Worm (Caenorhabditis elegans) whole organism, L4 larva: ENCODE data around the gene set-4.
A peak's percentile ranks its signal among the peaks of the same experiment; 100 is the strongest.

Experiments
- D1046.2 ChIP-seq: fragments of 200-800 bp; sonication (Bioruptor generic); IDR thresholded peaks from 2 replicates; pipeline ENCODE4 v1.3.6; 2022; ENCODE audit warnings: missing genetic modification characterization, missing compliant biosample characterization
- F10B5.3 ChIP-seq: sonication (generic microtip); optimal IDR thresholded peaks from 2 replicates; lab custom pipeline; 2016; ENCODE audit warnings: mild to moderate bottlenecking, missing genetic modification characterization, missing compliant biosample characterization
- F49E8.2 ChIP-seq: sonication (generic microtip); optimal IDR thresholded peaks from 2 replicates; lab custom pipeline; 2016; ENCODE audit warnings: missing compliant biosample characterization, mild to moderate bottlenecking, missing genetic modification characterization, borderline replicate concordance
- T26A8.4 ChIP-seq: fragments of 200-800 bp; sonication (Bioruptor generic); IDR thresholded peaks from 2 replicates; pipeline ENCODE4 v1.3.6; 2022; ENCODE audit warnings: missing genetic modification characterization, missing compliant biosample characterization
- Y105C5A.15 ChIP-seq: fragments of 200-800 bp; sonication (Bioruptor generic); IDR thresholded peaks from 2 replicates; pipeline ENCODE4 v1.3.6; 2022; ENCODE audit warnings: missing genetic modification characterization, missing compliant biosample characterization
- Y5F2A.4 ChIP-seq: fragments of 200-800 bp; sonication (Bioruptor generic); optimal IDR thresholded peaks from 2 replicates; lab custom pipeline; 2018; ENCODE audit warnings: mild to moderate bottlenecking, missing genetic modification characterization, missing compliant biosample characterization
- Y75B8A.6 ChIP-seq: fragments of 200-800 bp; sonication (Bioruptor generic); IDR thresholded peaks from 2 replicates; pipeline ENCODE4 v1.3.6; 2022; ENCODE audit warnings: missing genetic modification reagents, missing genetic modification characterization, missing compliant biosample characterization
- ZK546.5 ChIP-seq, 2 experiments: sonication (generic microtip); optimal IDR thresholded peaks; 2 replicates each; lab custom pipeline; 2017; ENCODE audit warnings: missing biosample characterization in 2 of 2, missing genetic modification characterization in 2 of 2
- aly-2 ChIP-seq: sonication (generic microtip); optimal IDR thresholded peaks from 2 replicates; lab custom pipeline; 2018; ENCODE audit warnings: missing biosample characterization, missing genetic modification characterization
- ceh-20 ChIP-seq: fragments of 200-800 bp; sonication (Bioruptor generic); IDR thresholded peaks from 2 replicates; pipeline ENCODE4 v1.3.6; 2022; ENCODE audit warnings: missing genetic modification reagents, missing genetic modification characterization, missing compliant biosample characterization
- ceh-32 ChIP-seq: sonication (generic microtip); optimal IDR thresholded peaks from 2 replicates; lab custom pipeline; 2016; ENCODE audit warnings: mild to moderate bottlenecking, missing genetic modification characterization, missing compliant biosample characterization; ENCODE audit not compliant: poor library complexity
- ceh-62 ChIP-seq: sonication (generic microtip); optimal IDR thresholded peaks from 2 replicates; lab custom pipeline; 2017; ENCODE audit warnings: missing biosample characterization, missing genetic modification characterization
- ceh-82 ChIP-seq: sonication (generic microtip); optimal IDR thresholded peaks from 2 replicates; lab custom pipeline; 2017; ENCODE audit warnings: missing biosample characterization, missing genetic modification characterization
- ces-1 ChIP-seq: fragments of 150-350 bp; sonication (generic microtip); optimal IDR thresholded peaks from 4 replicates; lab custom pipeline; 2014; ENCODE audit warnings: missing biosample characterization, missing genetic modification reagents, missing genetic modification characterization
- cey-2 ChIP-seq: sonication (generic microtip); optimal IDR thresholded peaks from 3 replicates; lab custom pipeline; 2017; ENCODE audit warnings: missing genetic modification characterization, mild to moderate bottlenecking, missing compliant biosample characterization, antibody characterized with exemption, borderline replicate concordance; ENCODE audit not compliant: insufficient read depth
- ctbp-1 ChIP-seq: fragments of 200-800 bp; sonication (Bioruptor generic); IDR thresholded peaks from 2 replicates; pipeline ENCODE4 v1.3.6; 2022; ENCODE audit warnings: missing genetic modification reagents, missing genetic modification characterization, missing compliant biosample characterization
- daf-19 ChIP-seq: fragments of 200-800 bp; sonication (Bioruptor generic); conservative IDR thresholded peaks from 2 replicates; pipeline ENCODE4 v1.3.6; 2022; ENCODE audit warnings: missing genetic modification characterization, missing compliant biosample characterization
- dmd-6 ChIP-seq: fragments of 200-800 bp; sonication (Bioruptor generic); IDR thresholded peaks from 2 replicates; pipeline ENCODE4 v1.3.6; 2022; ENCODE audit warnings: missing genetic modification reagents, missing genetic modification characterization, missing compliant biosample characterization
- duxl-1 ChIP-seq: sonication (generic microtip); optimal IDR thresholded peaks from 2 replicates; lab custom pipeline; 2016; ENCODE audit warnings: mild to moderate bottlenecking, missing genetic modification characterization, moderate library complexity, missing compliant biosample characterization; ENCODE audit not compliant: poor library complexity
- egl-43 ChIP-seq: fragments of 200-800 bp; sonication (Bioruptor generic); IDR thresholded peaks from 2 replicates; pipeline ENCODE4 v1.3.6; 2022; ENCODE audit warnings: missing genetic modification reagents, missing genetic modification characterization, missing compliant biosample characterization
- fkh-10 ChIP-seq: fragments of 150-350 bp; optimal IDR thresholded peaks from 2 replicates; lab custom pipeline; 2014; ENCODE audit warnings: missing biosample characterization, missing genetic modification reagents, missing genetic modification characterization
- fos-1 ChIP-seq: fragments of 150-350 bp; optimal IDR thresholded peaks from 2 replicates; lab custom pipeline; 2014; ENCODE audit warnings: missing biosample characterization, missing genetic modification characterization
- gei-8 ChIP-seq: fragments of 200-800 bp; sonication (Bioruptor generic); optimal IDR thresholded peaks from 2 replicates; lab custom pipeline; 2018; ENCODE audit warnings: mild to moderate bottlenecking, missing genetic modification characterization, missing compliant biosample characterization
- hif-1 ChIP-seq, 2 experiments: sonication (generic microtip); optimal IDR thresholded peaks; 2 replicates each; lab custom pipeline; 2016 to 2017; ENCODE audit warnings: missing compliant biosample characterization in 2 of 2, missing genetic modification characterization in 2 of 2, missing genetic modification reagents in 2 of 2, missing genotype in 2 of 2, mild to moderate bottlenecking in 1 of 2
- hlh-30 ChIP-seq: sonication (generic microtip); optimal IDR thresholded peaks from 2 replicates; lab custom pipeline; 2017; ENCODE audit warnings: antibody characterized with exemption, mild to moderate bottlenecking, missing genetic modification characterization, missing compliant biosample characterization; ENCODE audit not compliant: insufficient read depth
- lim-7 ChIP-seq: fragments of 200-800 bp; sonication (Bioruptor generic); IDR thresholded peaks from 2 replicates; pipeline ENCODE4 v1.3.6; 2022; ENCODE audit warnings: missing genetic modification characterization, missing compliant biosample characterization
- lin-13 ChIP-seq: fragments of 150-350 bp; optimal IDR thresholded peaks from 2 replicates; lab custom pipeline; 2014; ENCODE audit warnings: missing biosample characterization, missing genetic modification reagents, missing genetic modification characterization
- lin-15B ChIP-seq: fragments of 150-350 bp; sonication (generic microtip); optimal IDR thresholded peaks from 3 replicates; lab custom pipeline; 2014; ENCODE audit warnings: missing biosample characterization, missing genetic modification characterization
- lin-29 ChIP-seq: fragments of 200-800 bp; sonication (Bioruptor generic); IDR thresholded peaks from 2 replicates; pipeline ENCODE4 v1.3.6; 2022; ENCODE audit warnings: missing genetic modification reagents, missing genetic modification characterization, missing compliant biosample characterization
- lin-38 ChIP-seq: fragments of 200-800 bp; sonication (Bioruptor generic); IDR thresholded peaks from 2 replicates; pipeline ENCODE4 v1.3.6; 2022; ENCODE audit warnings: missing genetic modification reagents, missing genetic modification characterization, missing compliant biosample characterization
- lir-3 ChIP-seq: sonication (generic microtip); optimal IDR thresholded peaks from 2 replicates; lab custom pipeline; 2016; ENCODE audit warnings: mild to moderate bottlenecking, missing genetic modification characterization, missing compliant biosample characterization
- mdl-1 ChIP-seq, 2 experiments: fragments of 150-350 bp in 1 of 2; sonication (generic microtip) in 1 of 2; optimal IDR thresholded peaks; 2 replicates each; lab custom pipeline; 2014 to 2017; ENCODE audit warnings: missing biosample characterization in 2 of 2, missing genetic modification characterization in 2 of 2
- mdt-29 ChIP-seq: fragments of 200-800 bp; sonication (Bioruptor generic); IDR thresholded peaks from 2 replicates; pipeline ENCODE4 v1.3.6; 2022; ENCODE audit warnings: missing genetic modification reagents, missing genetic modification characterization, missing compliant biosample characterization
- mxl-2 ChIP-seq: fragments of 200-800 bp; sonication (Bioruptor generic); conservative IDR thresholded peaks from 2 replicates; pipeline ENCODE4 v1.3.6; 2022; ENCODE audit warnings: missing genetic modification reagents, missing genetic modification characterization, missing compliant biosample characterization
- mxl-3 ChIP-seq: fragments of 200-800 bp; sonication (Bioruptor generic); optimal IDR thresholded peaks from 2 replicates; lab custom pipeline; 2018; ENCODE audit warnings: mild to moderate bottlenecking, missing genetic modification characterization, missing compliant biosample characterization
- nhr-237 ChIP-seq: sonication (generic microtip); optimal IDR thresholded peaks from 2 replicates; lab custom pipeline; 2017; ENCODE audit warnings: missing biosample characterization, missing genetic modification characterization
- nhr-28 ChIP-seq: fragments of 150-350 bp; optimal IDR thresholded peaks from 2 replicates; lab custom pipeline; 2014; ENCODE audit warnings: missing biosample characterization, missing genetic modification characterization
- nhr-41 ChIP-seq: fragments of 200-800 bp; sonication (Bioruptor generic); IDR thresholded peaks from 2 replicates; pipeline ENCODE4 v1.3.6; 2022; ENCODE audit warnings: missing genetic modification reagents, missing genetic modification characterization, missing compliant biosample characterization
- pha-4 ChIP-seq, 2 experiments: fragments of 150-350 bp in 1 of 2; fragments of 200-800 bp in 1 of 2; sonication (Bioruptor generic) in 1 of 2; IDR thresholded peaks in 1 of 2; optimal IDR thresholded peaks in 1 of 2; 2 replicates each; pipeline versions ENCODE4 v1.3.6 to Lab custom; 2014 to 2022; ENCODE audit warnings: missing genetic modification characterization in 2 of 2, missing genetic modification reagents in 2 of 2, missing biosample characterization in 1 of 2, missing compliant biosample characterization in 1 of 2
- pqm-1 ChIP-seq: sonication (generic microtip); optimal IDR thresholded peaks from 2 replicates; lab custom pipeline; 2017; ENCODE audit warnings: missing biosample characterization, missing genetic modification characterization
- rbr-2 ChIP-seq: sonication (generic microtip); optimal IDR thresholded peaks from 2 replicates; lab custom pipeline; 2016; ENCODE audit warnings: missing genotype, missing genetic modification characterization, missing compliant biosample characterization
- set-16 ChIP-seq: fragments of 200-800 bp; sonication (Bioruptor generic); IDR thresholded peaks from 2 replicates; pipeline ENCODE4 v1.3.6; 2022; ENCODE audit warnings: missing genetic modification reagents, missing genetic modification characterization, missing compliant biosample characterization
- skn-1 ChIP-seq: fragments of 150-350 bp; optimal IDR thresholded peaks from 2 replicates; lab custom pipeline; 2014; ENCODE audit warnings: missing biosample characterization, missing genetic modification characterization
- tag-97 ChIP-seq: fragments of 200-800 bp; sonication (Bioruptor generic); IDR thresholded peaks from 2 replicates; pipeline ENCODE4 v1.3.6; 2022; ENCODE audit warnings: missing genetic modification characterization, missing compliant biosample characterization
- tra-1 ChIP-seq: fragments of 200-800 bp; sonication (Bioruptor generic); IDR thresholded peaks from 2 replicates; pipeline ENCODE4 v1.3.6; 2022; ENCODE audit warnings: missing genetic modification reagents, missing genetic modification characterization, missing compliant biosample characterization
- unc-130 ChIP-seq: sonication (generic microtip); optimal IDR thresholded peaks from 2 replicates; lab custom pipeline; 2016; ENCODE audit warnings: missing genetic modification reagents, missing genetic modification characterization, missing compliant biosample characterization
- unc-39 ChIP-seq: sonication (generic microtip); optimal IDR thresholded peaks from 2 replicates; lab custom pipeline; 2017; ENCODE audit warnings: missing biosample characterization, missing genetic modification characterization
- zfp-2 ChIP-seq: sonication (generic microtip); optimal IDR thresholded peaks from 2 replicates; lab custom pipeline; 2016; ENCODE audit warnings: mild to moderate bottlenecking, missing genetic modification characterization, missing compliant biosample characterization
- zip-2 ChIP-seq: fragments of 150-350 bp; optimal IDR thresholded peaks from 2 replicates; lab custom pipeline; 2014; ENCODE audit warnings: missing biosample characterization, missing genetic modification characterization

set-4 gene

ce11 chrII:6331222-6331830 is at the start of gene set-4:
Gene set-4, minus strand, starts transcription at chrII:6331341.
- TF ChIP-seq lin-29 (GFP tag; lab: Robert Waterston, UW) = 0 out of 2 replicates have a peak, but pooled peaks have one; percentile 20
- TF ChIP-seq pha-4 (GFP tag; IDR thresholded peaks at IDR 0.05; lab: Robert Waterston, UW) = peak; percentile 68
- peak; percentile 67 for TF ChIP-seq pha-4 (tag; optimal IDR thresholded peaks at IDR 0.05; lab: Kevin White, UChicago)
- TF ChIP-seq zfp-2 = peak; percentile 52
- TF ChIP-seq ZK546.5 (tag; optimal IDR thresholded peaks at IDR 0.05; lab: Kevin White, UChicago) = no peak
- TF ChIP-seq aly-2 = no peak
- no peak for TF ChIP-seq fos-1 (tag; lab: Kevin White, UChicago)
- no peak for TF ChIP-seq zip-2 (tag; lab: Kevin White, UChicago)
- no peak for TF ChIP-seq nhr-237 (tag; lab: Kevin White, UChicago)
- no peak; the same call in 1 of the 2 replicates for TF ChIP-seq egl-43 (GFP tag; lab: Robert Waterston, UW)
- peak; percentile 41 for TF ChIP-seq F10B5.3 (tag; lab: Kevin White, UChicago)
- TF ChIP-seq tag-97 (GFP tag; lab: Robert Waterston, UW) = no peak
- TF ChIP-seq ceh-20 (GFP tag; lab: Robert Waterston, UW) = peak; percentile 88
- no peak for TF ChIP-seq ceh-32 (tag; lab: Kevin White, UChicago)
- TF ChIP-seq D1046.2 = no peak
- TF ChIP-seq mxl-2 = no peak
- TF ChIP-seq ctbp-1 (GFP tag; lab: Robert Waterston, UW) = peak; percentile 88
- TF ChIP-seq hlh-30 = peak; percentile 95
- peak; percentile 25; the same call in 1 of the 2 replicates for TF ChIP-seq set-16
- TF ChIP-seq mdt-29 (GFP tag; lab: Robert Waterston, UW) = peak; percentile 62; the same call in 1 of the 2 replicates
- TF ChIP-seq unc-130 (GFP tag; lab: Kevin White, UChicago) = peak; percentile 48
- TF ChIP-seq lin-38 (GFP tag; lab: Robert Waterston, UW) = peak; percentile 90
- peak; percentile 96 for TF ChIP-seq rbr-2 (tag; lab: Kevin White, UChicago)
- no peak for TF ChIP-seq ces-1 (GFP tag; lab: Kevin White, UChicago)
- no peak for TF ChIP-seq lim-7 (GFP tag; lab: Robert Waterston, UW)
- TF ChIP-seq nhr-28 (tag; lab: Kevin White, UChicago) = peak; percentile 86
- peak; percentile 87 for TF ChIP-seq tra-1 (GFP tag; lab: Robert Waterston, UW)
- no peak for TF ChIP-seq lin-15B (tag; lab: Kevin White, UChicago)
- TF ChIP-seq hif-1 (tag; optimal IDR thresholded peaks at IDR 0.05; lab: Kevin White, UChicago) = peak in 1 of 2 experiments; percentile 82
- peak; percentile 22; the same call in 1 of the 2 replicates for TF ChIP-seq nhr-41 (GFP tag; lab: Robert Waterston, UW)
- no peak for TF ChIP-seq Y75B8A.6 (GFP tag; lab: Robert Waterston, UW)
- no peak for TF ChIP-seq cey-2
- no peak for TF ChIP-seq skn-1 (tag; lab: Kevin White, UChicago)
- peak; percentile 87 for TF ChIP-seq lin-13 (GFP tag; lab: Kevin White, UChicago)
- TF ChIP-seq daf-19 (GFP tag; lab: Robert Waterston, UW) = 0 out of 2 replicates have a peak, but pooled peaks have one; percentile 59
- TF ChIP-seq ceh-62 = no peak
- peak; percentile 96 for TF ChIP-seq mxl-3 (GFP tag; lab: Kevin White, UChicago)
- no peak for TF ChIP-seq Y105C5A.15 (GFP tag; lab: Robert Waterston, UW)
- peak; percentile 35 for TF ChIP-seq gei-8 (GFP tag; lab: Kevin White, UChicago)
- peak; percentile 77 for TF ChIP-seq duxl-1 (tag; lab: Kevin White, UChicago)
- TF ChIP-seq Y5F2A.4 (GFP tag; lab: Kevin White, UChicago) = no peak
- TF ChIP-seq dmd-6 = peak; percentile 93
- TF ChIP-seq fkh-10 (GFP tag; lab: Kevin White, UChicago) = peak; percentile 95
- TF ChIP-seq T26A8.4 (GFP tag; lab: Robert Waterston, UW) = peak; percentile 88
- no peak for TF ChIP-seq lir-3 (tag; lab: Kevin White, UChicago)
- no peak for TF ChIP-seq ceh-82 (tag; lab: Kevin White, UChicago)
- TF ChIP-seq F49E8.2 (tag; lab: Kevin White, UChicago) = no peak
- peak; percentile 19 to 94 for TF ChIP-seq mdl-1 (tag; optimal IDR thresholded peaks at IDR 0.05; lab: Kevin White, UChicago)
- peak; percentile 32 for TF ChIP-seq pqm-1 (tag; lab: Kevin White, UChicago)
- no peak for TF ChIP-seq unc-39 (tag; lab: Kevin White, UChicago)
